Worm (Caenorhabditis elegans) whole organism, young adult: ENCODE measurements around the gene C44C10.7.

ENCODE experiments used
- B0261.1 ChIP-seq: sonication (generic microtip); optimal IDR thresholded peaks from 2 replicates; lab custom pipeline; 2016; ENCODE audit warnings: mild to moderate bottlenecking, missing genetic modification characterization, moderate library complexity, missing compliant biosample characterization
- D2030.7 ChIP-seq: fragments of 200-800 bp; sonication (Bioruptor generic); IDR thresholded peaks from 2 replicates; pipeline ENCODE4 v1.3.6; 2022; ENCODE audit warnings: missing genetic modification reagents, missing genetic modification characterization, missing compliant biosample characterization
- F10E7.11 ChIP-seq: sonication (generic microtip); optimal IDR thresholded peaks from 2 replicates; lab custom pipeline; 2017; ENCODE audit warnings: mild to moderate bottlenecking, missing genetic modification characterization, moderate library complexity, missing compliant biosample characterization
- F37B4.10 ChIP-seq: fragments of 200-800 bp; sonication (Bioruptor generic); IDR thresholded peaks from 2 replicates; pipeline ENCODE4 v1.3.6; 2022; ENCODE audit warnings: missing genetic modification characterization, missing compliant biosample characterization
- F49E8.2 ChIP-seq: sonication (generic microtip); optimal IDR thresholded peaks from 3 replicates; lab custom pipeline; 2017; ENCODE audit warnings: missing genetic modification characterization, mild to moderate bottlenecking, missing compliant biosample characterization, antibody characterized with exemption, moderate library complexity; ENCODE audit not compliant: insufficient read depth
- F57C9.4 ChIP-seq: sonication (generic microtip); optimal IDR thresholded peaks from 2 replicates; lab custom pipeline; 2017; ENCODE audit warnings: mild to moderate bottlenecking, missing genetic modification characterization, missing compliant biosample characterization
- K11D2.4 ChIP-seq: fragments of 200-800 bp; sonication (Bioruptor generic); IDR thresholded peaks from 2 replicates; pipeline ENCODE4 v1.3.6; 2022; ENCODE audit warnings: missing genetic modification reagents, missing genetic modification characterization, missing compliant biosample characterization
- T26A5.8 ChIP-seq: sonication (generic microtip); optimal IDR thresholded peaks from 2 replicates; lab custom pipeline; 2016; ENCODE audit warnings: missing genetic modification characterization, missing compliant biosample characterization
- Y56A3A.18 ChIP-seq: fragments of 200-800 bp; sonication (Bioruptor generic); IDR thresholded peaks from 2 replicates; pipeline ENCODE4 v1.3.6; 2022; ENCODE audit warnings: missing genetic modification reagents, missing genetic modification characterization, missing compliant biosample characterization
- atf-7 ChIP-seq: sonication (generic microtip); optimal IDR thresholded peaks from 2 replicates; lab custom pipeline; 2017; ENCODE audit warnings: mild to moderate bottlenecking, missing genetic modification characterization, missing compliant biosample characterization
- cebp-1 ChIP-seq, 2 experiments: fragments of 200-800 bp in 1 of 2; sonication (Bioruptor generic) in 1 of 2; sonication (generic microtip) in 1 of 2; IDR thresholded peaks in 1 of 2; optimal IDR thresholded peaks in 1 of 2; 2 replicates each; pipeline versions ENCODE4 v1.3.6 to Lab custom; 2017 to 2022; ENCODE audit warnings: missing compliant biosample characterization in 2 of 2, missing genetic modification characterization in 2 of 2, mild to moderate bottlenecking in 1 of 2, missing genetic modification reagents in 1 of 2, moderate library complexity in 1 of 2
- ceh-40 ChIP-seq: fragments of 200-800 bp; sonication (Bioruptor generic); IDR thresholded peaks from 2 replicates; pipeline ENCODE4 v1.3.6; 2022; ENCODE audit warnings: missing genetic modification characterization, missing compliant biosample characterization
- ceh-79 ChIP-seq: sonication (generic microtip); optimal IDR thresholded peaks from 2 replicates; lab custom pipeline; 2017; ENCODE audit warnings: mild to moderate bottlenecking, missing genetic modification characterization, missing compliant biosample characterization
- ceh-91 ChIP-seq: fragments of 200-800 bp; sonication (Bioruptor generic); IDR thresholded peaks from 2 replicates; pipeline ENCODE4 v1.3.6; 2022; ENCODE audit warnings: missing genetic modification reagents, missing genetic modification characterization, missing compliant biosample characterization
- dox-1 ChIP-seq: fragments of 200-800 bp; sonication (Bioruptor generic); IDR thresholded peaks from 2 replicates; pipeline ENCODE4 v1.3.6; 2022; ENCODE audit warnings: missing genetic modification reagents, missing genetic modification characterization, missing compliant biosample characterization
- dpff-1 ChIP-seq: sonication (generic microtip); optimal IDR thresholded peaks from 2 replicates; lab custom pipeline; 2017; ENCODE audit warnings: mild to moderate bottlenecking, missing genetic modification characterization, missing compliant biosample characterization
- efl-1 ChIP-seq: fragments of 150-350 bp; optimal IDR thresholded peaks from 2 replicates; lab custom pipeline; 2014; ENCODE audit warnings: missing biosample characterization, missing genetic modification reagents, missing genetic modification characterization
- hlh-26 ChIP-seq: fragments of 200-800 bp; sonication (Bioruptor generic); conservative IDR thresholded peaks from 2 replicates; pipeline ENCODE4 v1.3.6; 2022; ENCODE audit warnings: missing genetic modification reagents, missing genetic modification characterization, missing compliant biosample characterization
- hmg-1.2 ChIP-seq: fragments of 200-800 bp; sonication (Bioruptor generic); IDR thresholded peaks from 2 replicates; pipeline ENCODE4 v1.3.6; 2022; ENCODE audit warnings: missing genetic modification reagents, missing genetic modification characterization, missing compliant biosample characterization
- hrde-1 ChIP-seq: sonication (generic microtip); optimal IDR thresholded peaks from 2 replicates; lab custom pipeline; 2016; ENCODE audit warnings: missing genetic modification characterization, mild to moderate bottlenecking, missing compliant biosample characterization, moderate library complexity, missing genotype, missing genetic modification reagents, borderline replicate concordance
- hsf-1 ChIP-seq: fragments of 200-800 bp; sonication (Bioruptor generic); IDR thresholded peaks from 2 replicates; pipeline ENCODE4 v1.3.6; 2022; ENCODE audit warnings: missing genetic modification reagents, missing genetic modification characterization, missing compliant biosample characterization
- let-526 ChIP-seq: fragments of 200-800 bp; sonication (Bioruptor generic); IDR thresholded peaks from 2 replicates; pipeline ENCODE4 v1.3.6; 2022; ENCODE audit warnings: missing genetic modification reagents, missing genetic modification characterization, missing compliant biosample characterization
- let-607 ChIP-seq, 2 experiments: fragments of 200-800 bp in 1 of 2; sonication (Bioruptor generic) in 1 of 2; sonication (generic microtip) in 1 of 2; optimal IDR thresholded peaks; 2 replicates each; lab custom pipeline; 2016 to 2018; ENCODE audit warnings: mild to moderate bottlenecking in 2 of 2, missing compliant biosample characterization in 2 of 2, missing genetic modification characterization in 2 of 2, moderate library complexity in 2 of 2, missing genotype in 1 of 2
- lsy-27 ChIP-seq: sonication (generic microtip); optimal IDR thresholded peaks from 2 replicates; lab custom pipeline; 2017; ENCODE audit warnings: missing genetic modification characterization, mild to moderate bottlenecking, missing compliant biosample characterization, antibody characterized with exemption, missing genotype, borderline replicate concordance; ENCODE audit not compliant: insufficient read depth
- madf-3 ChIP-seq: fragments of 200-800 bp; sonication (Bioruptor generic); IDR thresholded peaks from 2 replicates; pipeline ENCODE4 v1.3.6; 2022; ENCODE audit warnings: missing genetic modification reagents, missing genetic modification characterization, missing compliant biosample characterization
- mcd-1 ChIP-seq: fragments of 200-800 bp; sonication (Bioruptor generic); IDR thresholded peaks from 2 replicates; pipeline ENCODE4 v1.3.6; 2022; ENCODE audit warnings: missing genetic modification reagents, missing genetic modification characterization, missing compliant biosample characterization
- mel-28 ChIP-seq: sonication (generic microtip); optimal IDR thresholded peaks from 2 replicates; lab custom pipeline; 2016; ENCODE audit warnings: borderline replicate concordance, mild to moderate bottlenecking, missing genetic modification characterization, missing compliant biosample characterization
- nfya-2 ChIP-seq: fragments of 200-800 bp; sonication (Bioruptor generic); IDR thresholded peaks from 2 replicates; pipeline ENCODE4 v1.3.6; 2022; ENCODE audit warnings: missing genetic modification reagents, missing genetic modification characterization, missing compliant biosample characterization
- nhr-27 ChIP-seq: fragments of 200-800 bp; sonication (Bioruptor generic); optimal IDR thresholded peaks from 2 replicates; lab custom pipeline; 2018; ENCODE audit warnings: mild to moderate bottlenecking, missing genetic modification characterization, moderate library complexity, missing compliant biosample characterization
- nhr-80 ChIP-seq: sonication (generic microtip); optimal IDR thresholded peaks from 2 replicates; lab custom pipeline; 2016; ENCODE audit warnings: missing genetic modification characterization, missing compliant biosample characterization
- rec-8 ChIP-seq, 2 experiments: sonication (generic microtip); optimal IDR thresholded peaks; 2 replicates each; lab custom pipeline; 2016; ENCODE audit warnings: mild to moderate bottlenecking in 2 of 2, missing genetic modification characterization in 2 of 2, missing genetic modification reagents in 2 of 2, missing genotype in 2 of 2, missing biosample characterization in 1 of 2, missing compliant biosample characterization in 1 of 2, moderate library complexity in 1 of 2
- sea-2 ChIP-seq: fragments of 200-800 bp; sonication (Bioruptor generic); IDR thresholded peaks from 2 replicates; pipeline ENCODE4 v1.3.6; 2022; ENCODE audit warnings: missing genetic modification characterization, missing compliant biosample characterization
- snpc-1.1 ChIP-seq: sonication (generic microtip); optimal IDR thresholded peaks from 2 replicates; lab custom pipeline; 2017; ENCODE audit warnings: missing genetic modification characterization, mild to moderate bottlenecking, missing compliant biosample characterization, antibody characterized with exemption, moderate library complexity, missing genotype, missing genetic modification reagents; ENCODE audit not compliant: insufficient read depth
- snpc-1.3 ChIP-seq: sonication (generic microtip); optimal IDR thresholded peaks from 2 replicates; lab custom pipeline; 2017; ENCODE audit warnings: missing genetic modification characterization, mild to moderate bottlenecking, missing compliant biosample characterization, antibody characterized with exemption, moderate library complexity, missing genotype, missing genetic modification reagents; ENCODE audit not compliant: insufficient read depth
- tbp1 ChIP-seq: fragments of 200-800 bp; sonication (Bioruptor generic); optimal IDR thresholded peaks from 2 replicates; lab custom pipeline; 2018; ENCODE audit warnings: mild to moderate bottlenecking, missing genetic modification characterization, missing compliant biosample characterization
- ztf-18 ChIP-seq: sonication (generic microtip); optimal IDR thresholded peaks from 2 replicates; lab custom pipeline; 2016; ENCODE audit warnings: missing genotype, mild to moderate bottlenecking, missing genetic modification characterization, missing compliant biosample characterization

Gene C44C10.7

ce11 chrX:11664184-11664583 is 23.9 kb downstream of the C44C10.7 start (continued):
- TF ChIP-seq K11D2.4 (GFP tag; lab: Robert Waterston, UW) (no peak), ceh-91 (no peak)

ce11 chrX:11662557-11662956 is 25.5 kb downstream of the C44C10.7 start:
- peak; percentile 82 for TF ChIP-seq ztf-18 (tag; lab: Kevin White, UChicago)
- TF ChIP-seq dox-1: 0 out of 2 replicates have a peak, but pooled peaks have one; percentile 46
- TF ChIP-seq efl-1: peak; percentile 10
- no peak for TF ChIP-seq F57C9.4 (tag; lab: Kevin White, UChicago)
- TF ChIP-seq ceh-79 (tag; lab: Kevin White, UChicago): no peak
- TF ChIP-seq madf-3: 0 out of 2 replicates have a peak, but pooled peaks have one; percentile 17

DNA sequence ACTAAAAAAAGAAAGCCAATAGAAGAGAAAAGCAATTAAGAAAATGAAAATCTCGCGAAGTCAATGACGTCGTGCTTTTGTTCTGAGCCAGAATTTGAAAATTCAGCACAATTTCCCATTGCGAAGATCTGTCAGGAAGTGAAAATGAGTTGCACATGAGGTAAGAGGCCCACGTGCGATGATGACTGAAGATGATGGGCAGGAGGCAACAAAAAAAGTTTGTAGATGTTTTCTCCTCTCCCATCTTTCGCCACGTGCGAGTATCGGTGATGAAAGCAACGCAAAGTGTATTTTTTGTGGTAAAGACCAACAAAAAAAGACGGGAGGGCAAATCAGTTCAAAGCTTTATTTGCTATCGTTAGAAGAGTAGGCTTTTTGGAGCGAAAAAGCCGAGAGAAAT is 26.0 kb downstream of the C44C10.7 start:
- TF ChIP-seq hmg-1.2 (GFP tag; lab: Robert Waterston, UW): no peak
- TF ChIP-seq cebp-1 (GFP tag; IDR thresholded peaks at IDR 0.05; lab: Robert Waterston, UW): no peak
- peak; percentile 31 for TF ChIP-seq cebp-1 (tag; optimal IDR thresholded peaks at IDR 0.05; lab: Kevin White, UChicago)
- TF ChIP-seq hsf-1 (GFP tag; lab: Robert Waterston, UW): no peak
- no peak for TF ChIP-seq Y56A3A.18 (GFP tag; lab: Robert Waterston, UW)
- TF ChIP-seq ztf-18 (tag; lab: Kevin White, UChicago): no peak
- TF ChIP-seq nhr-27: no peak
- TF ChIP-seq dpff-1 (tag; lab: Kevin White, UChicago): no peak

- TF ChIP-seq tbp1 (GFP tag; lab: Kevin White, UChicago) (peak; percentile 7), snpc-1.3 (no peak), mcd-1 (GFP tag; lab: Robert Waterston, UW) (no peak), let-607 (tag; optimal IDR thresholded peaks at IDR 0.05; lab: Kevin White, UChicago) (peak in 1 of 2 experiments; percentile 50), lsy-27 (tag; lab: Kevin White, UChicago) (no peak), sea-2 (GFP tag; lab: Robert Waterston, UW) (no peak), atf-7 (tag; lab: Kevin White, UChicago) (peak; percentile 31), dox-1 (peak; percentile 35; the same call in 1 of the 2 replicates), nhr-80 (peak; percentile 94)
These were observed 26.4 kb downstream of the C44C10.7 start, which contains the start of gene sfxn-1.5 for ce11 chrX:11661625-11662024. TSS of gene sfxn-1.5 (minus strand) at chrX:11661660.

ce11 chrX:11658331-11658730 is 29.7 kb downstream of the C44C10.7 start, which contains the start of gene T04F8.3:
TSS of gene T04F8.3 (plus strand) at chrX:11658631.
- no peak for TF ChIP-seq let-526
- no peak for TF ChIP-seq Y56A3A.18 (GFP tag; lab: Robert Waterston, UW)
- TF ChIP-seq hrde-1 (tag; lab: Kevin White, UChicago): no peak
- TF ChIP-seq F10E7.11: no peak
- no peak for TF ChIP-seq rec-8 (tag; optimal IDR thresholded peaks at IDR 0.05; lab: Kevin White, UChicago)
- TF ChIP-seq D2030.7 (GFP tag; lab: Robert Waterston, UW): no peak
- no peak for TF ChIP-seq B0261.1 (tag; lab: Kevin White, UChicago)
- no peak for TF ChIP-seq hlh-26
- no peak for TF ChIP-seq F37B4.10 (GFP tag; lab: Robert Waterston, UW)
- no peak for TF ChIP-seq nfya-2 (GFP tag; lab: Robert Waterston, UW)
- TF ChIP-seq F49E8.2 (tag; lab: Kevin White, UChicago): no peak
- no peak for TF ChIP-seq snpc-1.1
- no peak for TF ChIP-seq efl-1
- no peak for TF ChIP-seq let-607 (tag; optimal IDR thresholded peaks at IDR 0.05; lab: Kevin White, UChicago)
- no peak for TF ChIP-seq T26A5.8 (tag; lab: Kevin White, UChicago)
- no peak for TF ChIP-seq ceh-40 (GFP tag; lab: Robert Waterston, UW)
- no peak for TF ChIP-seq mel-28
